Fruit fly (Drosophila melanogaster) whole organism, embryonic: ENCODE results near the gene dsx.

Experiments
- BEAF-32 ChIP-seq: fragments of 200-800 bp; sonication (Bioruptor generic); optimal IDR thresholded peaks from 3 replicates; lab custom pipeline; 2017; ENCODE audit warnings: missing biosample characterization, missing genetic modification characterization, mild to moderate bottlenecking, moderate library complexity, missing genetic modification reagents
- Bdp1 ChIP-seq: fragments of 200-800 bp; sonication (Bioruptor generic); optimal IDR thresholded peaks from 3 replicates; lab custom pipeline; 2016; ENCODE audit warnings: missing biosample characterization, missing genetic modification characterization
- CG10209 ChIP-seq: fragments of 200-800 bp; sonication (Bioruptor generic); optimal IDR thresholded peaks from 3 replicates; lab custom pipeline; 2017; ENCODE audit warnings: missing biosample characterization, mild to moderate bottlenecking, missing genetic modification characterization, missing genetic modification reagents
- CG1024 ChIP-seq: fragments of 200-800 bp; sonication (Bioruptor generic); IDR thresholded peaks from 2 replicates; pipeline ENCODE4 v1.3.6; 2022; ENCODE audit warnings: missing biosample characterization, missing genetic modification characterization
- CG13424 ChIP-seq: fragments of 200-800 bp; sonication (Bioruptor generic); optimal IDR thresholded peaks from 2 replicates; lab custom pipeline; 2019; ENCODE audit warnings: missing biosample characterization, mild to moderate bottlenecking, missing genetic modification characterization, moderate library complexity
- CG13775 ChIP-seq: fragments of 200-800 bp; sonication (Bioruptor generic); optimal IDR thresholded peaks from 3 replicates; lab custom pipeline; 2017; ENCODE audit warnings: missing biosample characterization, mild to moderate bottlenecking, missing genetic modification characterization
- CG16815 ChIP-seq: fragments of 200-800 bp; sonication (Bioruptor generic); optimal IDR thresholded peaks from 3 replicates; lab custom pipeline; 2017; ENCODE audit warnings: missing biosample characterization, mild to moderate bottlenecking, missing genetic modification characterization
- CG1832 ChIP-seq: fragments of 200-800 bp; sonication (Bioruptor generic); optimal IDR thresholded peaks from 2 replicates; lab custom pipeline; 2017; ENCODE audit warnings: missing biosample characterization, mild to moderate bottlenecking, missing genetic modification characterization, inconsistent platforms
- CG2678 ChIP-seq: fragments of 200-800 bp; sonication (Bioruptor generic); optimal IDR thresholded peaks from 3 replicates; lab custom pipeline; 2019; ENCODE audit warnings: missing biosample characterization, mild to moderate bottlenecking, missing genetic modification characterization, moderate library complexity
- CG31224 ChIP-seq: fragments of 200-800 bp; sonication (Bioruptor generic); IDR thresholded peaks from 2 replicates; pipeline ENCODE4 v1.3.6; 2022; ENCODE audit warnings: missing biosample characterization, missing genetic modification characterization
- CG3995 ChIP-seq: fragments of 200-800 bp; sonication (Bioruptor generic); optimal IDR thresholded peaks from 3 replicates; lab custom pipeline; 2016; ENCODE audit warnings: missing biosample characterization, missing genetic modification characterization
- CG5245 ChIP-seq: fragments of 200-800 bp; sonication (Bioruptor generic); optimal IDR thresholded peaks from 3 replicates; lab custom pipeline; 2016; ENCODE audit warnings: missing biosample characterization, missing genetic modification characterization
- CG5953 ChIP-seq: fragments of 200-800 bp; sonication (Bioruptor generic); IDR thresholded peaks from 2 replicates; pipeline ENCODE4 v1.3.6; 2022; ENCODE audit warnings: missing biosample characterization, missing genetic modification characterization
- CG9609 ChIP-seq: fragments of 200-800 bp; sonication (Bioruptor generic); optimal IDR thresholded peaks from 3 replicates; lab custom pipeline; 2016; ENCODE audit warnings: missing biosample characterization, missing genetic modification characterization
- CG9797 ChIP-seq: fragments of 200-800 bp; sonication (Bioruptor generic); optimal IDR thresholded peaks from 3 replicates; lab custom pipeline; 2018; ENCODE audit warnings: missing biosample characterization, mild to moderate bottlenecking, missing genetic modification characterization
- CG9817 ChIP-seq: fragments of 200-800 bp; sonication (Bioruptor generic); optimal IDR thresholded peaks from 2 replicates; lab custom pipeline; 2018; ENCODE audit warnings: missing biosample characterization, mild to moderate bottlenecking, missing genetic modification characterization, moderate library complexity
- Chrac-16 ChIP-seq: fragments of 200-800 bp; sonication (Bioruptor generic); optimal IDR thresholded peaks from 3 replicates; lab custom pipeline; 2016; ENCODE audit warnings: missing biosample characterization, missing genetic modification characterization
- D ChIP-seq, 2 experiments: fragments of 200-800 bp in 1 of 2; fragments of >200 bp in 1 of 2; sonication (Bioruptor generic) in 1 of 2; optimal IDR thresholded peaks; 2 replicates in 1 of 2; 3 replicates in 1 of 2; lab custom pipeline; 2017; ENCODE audit warnings: mild to moderate bottlenecking in 1 of 2, missing biosample characterization in 1 of 2, missing genetic modification characterization in 1 of 2, missing genetic modification reagents in 1 of 2
- Dbx ChIP-seq: fragments of 200-800 bp; sonication (Bioruptor generic); IDR thresholded peaks from 3 replicates; pipeline ENCODE4 v1.3.6; 2022; ENCODE audit warnings: missing biosample characterization, missing genetic modification characterization
- Fer3 ChIP-seq: fragments of 200-800 bp; sonication (Bioruptor generic); optimal IDR thresholded peaks from 2 replicates; lab custom pipeline; 2018; ENCODE audit warnings: missing biosample characterization, mild to moderate bottlenecking, missing genetic modification characterization, moderate library complexity
- H15 ChIP-seq: fragments of 200-800 bp; sonication (Bioruptor generic); IDR thresholded peaks from 3 replicates; pipeline ENCODE4 v1.3.6; 2022; ENCODE audit warnings: missing biosample characterization, missing genetic modification characterization
- Hr3 ChIP-seq: fragments of 200-800 bp; sonication (Bioruptor generic); optimal IDR thresholded peaks from 3 replicates; lab custom pipeline; 2016; ENCODE audit warnings: missing biosample characterization, missing genetic modification characterization
- Mrtf ChIP-seq: fragments of 200-800 bp; sonication (Bioruptor generic); IDR thresholded peaks from 3 replicates; pipeline ENCODE4 v1.3.6; 2022; ENCODE audit warnings: missing biosample characterization, missing genetic modification characterization
- Nf-YB ChIP-seq: fragments of 200-800 bp; sonication (Bioruptor generic); optimal IDR thresholded peaks from 3 replicates; lab custom pipeline; 2019; ENCODE audit warnings: missing biosample characterization, mild to moderate bottlenecking, missing genetic modification characterization, moderate library complexity
- Nf-YC ChIP-seq: fragments of 200-800 bp; optimal IDR thresholded peaks from 3 replicates; lab custom pipeline; 2019; ENCODE audit warnings: missing biosample characterization, mild to moderate bottlenecking, missing genetic modification characterization, moderate library complexity
- NfI ChIP-seq: fragments of 200-800 bp; sonication (Bioruptor generic); optimal IDR thresholded peaks from 3 replicates; lab custom pipeline; 2018; ENCODE audit warnings: missing biosample characterization, mild to moderate bottlenecking, missing genetic modification characterization, moderate library complexity
- Optix ChIP-seq: fragments of 200-800 bp; sonication (Bioruptor generic); IDR thresholded peaks from 3 replicates; pipeline ENCODE4 v1.3.6; 2022; ENCODE audit warnings: missing biosample characterization, missing genetic modification characterization
- Ptx1 ChIP-seq: fragments of 200-800 bp; sonication (Bioruptor generic); IDR thresholded peaks from 2 replicates; pipeline ENCODE4 v1.3.6; 2022; ENCODE audit warnings: missing biosample characterization, missing genetic modification characterization
- Taf1 ChIP-seq: fragments of 200-800 bp; sonication (Bioruptor generic); IDR thresholded peaks from 2 replicates; pipeline ENCODE4 v1.3.6; 2022; ENCODE audit warnings: missing biosample characterization, missing genetic modification characterization
- abd-A ChIP-seq: fragments of 200-800 bp; sonication (Bioruptor generic); optimal IDR thresholded peaks from 3 replicates; lab custom pipeline; 2019; ENCODE audit warnings: missing biosample characterization, mild to moderate bottlenecking, missing genetic modification characterization, moderate library complexity
- bbx ChIP-seq: fragments of 200-800 bp; sonication (Bioruptor generic); IDR thresholded peaks from 2 replicates; pipeline ENCODE4 v1.3.6; 2022; ENCODE audit warnings: missing biosample characterization, missing genetic modification characterization; ENCODE audit not compliant: partially characterized antibody
- bcd ChIP-seq: fragments of 200-800 bp; sonication (Bioruptor generic); optimal IDR thresholded peaks from 2 replicates; lab custom pipeline; 2017; ENCODE audit warnings: missing biosample characterization, mild to moderate bottlenecking, missing genetic modification characterization
- ci ChIP-seq: fragments of 200-800 bp; sonication (Bioruptor generic); IDR thresholded peaks from 3 replicates; pipeline ENCODE4 v1.3.6; 2022; ENCODE audit warnings: missing biosample characterization, missing genetic modification characterization
- ftz-f1 ChIP-seq: fragments of 200-800 bp; sonication (Bioruptor generic); optimal IDR thresholded peaks from 2 replicates; lab custom pipeline; 2016; ENCODE audit warnings: missing biosample characterization, missing genetic modification characterization
- fu2 ChIP-seq: fragments of 200-800 bp; sonication (Bioruptor generic); optimal IDR thresholded peaks from 2 replicates; lab custom pipeline; 2016; ENCODE audit warnings: missing biosample characterization, missing genetic modification characterization
- gcm ChIP-seq: fragments of 200-800 bp; sonication (Bioruptor generic); optimal IDR thresholded peaks from 2 replicates; lab custom pipeline; 2019; ENCODE audit warnings: missing biosample characterization, mild to moderate bottlenecking, missing genetic modification characterization, moderate library complexity
- gsb ChIP-seq: fragments of 200-800 bp; sonication (Bioruptor generic); IDR thresholded peaks from 2 replicates; pipeline ENCODE4 v1.3.6; 2022; ENCODE audit warnings: missing biosample characterization, missing genetic modification characterization
- kay ChIP-seq: fragments of 200-800 bp; sonication (Bioruptor generic); optimal IDR thresholded peaks from 2 replicates; lab custom pipeline; 2016; ENCODE audit warnings: missing biosample characterization, missing genetic modification characterization
- nerfin-2 ChIP-seq: fragments of 200-800 bp; sonication (Bioruptor generic); IDR thresholded peaks from 2 replicates; pipeline ENCODE4 v1.3.6; 2022; ENCODE audit warnings: missing biosample characterization, missing genetic modification characterization; ENCODE audit not compliant: partially characterized antibody
- nmo ChIP-seq: fragments of 200-800 bp; sonication (Bioruptor generic); optimal IDR thresholded peaks from 2 replicates; lab custom pipeline; 2018; ENCODE audit warnings: missing biosample characterization, mild to moderate bottlenecking, missing genetic modification characterization, moderate library complexity
- pum ChIP-seq: fragments of 200-800 bp; sonication (Bioruptor generic); optimal IDR thresholded peaks from 2 replicates; lab custom pipeline; 2016; ENCODE audit warnings: missing biosample characterization, missing genetic modification characterization
- sisA ChIP-seq: fragments of 200-800 bp; sonication (Bioruptor generic); IDR thresholded peaks from 2 replicates; pipeline ENCODE4 v1.3.6; 2022; ENCODE audit warnings: missing biosample characterization, missing genetic modification characterization
- slbo ChIP-seq: fragments of 200-800 bp; sonication (Bioruptor generic); IDR thresholded peaks from 2 replicates; pipeline ENCODE4 v1.3.6; 2022; ENCODE audit warnings: missing biosample characterization, missing genetic modification characterization
- stc ChIP-seq: fragments of 200-800 bp; sonication (Bioruptor generic); IDR thresholded peaks from 2 replicates; pipeline ENCODE4 v1.3.6; 2022; ENCODE audit warnings: missing biosample characterization, missing genetic modification characterization
- tna ChIP-seq: fragments of 200-800 bp; sonication (Bioruptor generic); IDR thresholded peaks from 2 replicates; pipeline ENCODE4 v1.3.6; 2022; ENCODE audit warnings: missing biosample characterization, missing genetic modification characterization; ENCODE audit not compliant: partially characterized antibody
- trh ChIP-seq: fragments of 200-800 bp; sonication (Bioruptor generic); optimal IDR thresholded peaks from 2 replicates; lab custom pipeline; 2016; ENCODE audit warnings: missing biosample characterization, missing genetic modification characterization
- wek ChIP-seq: fragments of 200-800 bp; sonication (Bioruptor generic); optimal IDR thresholded peaks from 3 replicates; lab custom pipeline; 2018; ENCODE audit warnings: missing biosample characterization, mild to moderate bottlenecking, missing genetic modification characterization, moderate library complexity

The dsx gene

DNA sequence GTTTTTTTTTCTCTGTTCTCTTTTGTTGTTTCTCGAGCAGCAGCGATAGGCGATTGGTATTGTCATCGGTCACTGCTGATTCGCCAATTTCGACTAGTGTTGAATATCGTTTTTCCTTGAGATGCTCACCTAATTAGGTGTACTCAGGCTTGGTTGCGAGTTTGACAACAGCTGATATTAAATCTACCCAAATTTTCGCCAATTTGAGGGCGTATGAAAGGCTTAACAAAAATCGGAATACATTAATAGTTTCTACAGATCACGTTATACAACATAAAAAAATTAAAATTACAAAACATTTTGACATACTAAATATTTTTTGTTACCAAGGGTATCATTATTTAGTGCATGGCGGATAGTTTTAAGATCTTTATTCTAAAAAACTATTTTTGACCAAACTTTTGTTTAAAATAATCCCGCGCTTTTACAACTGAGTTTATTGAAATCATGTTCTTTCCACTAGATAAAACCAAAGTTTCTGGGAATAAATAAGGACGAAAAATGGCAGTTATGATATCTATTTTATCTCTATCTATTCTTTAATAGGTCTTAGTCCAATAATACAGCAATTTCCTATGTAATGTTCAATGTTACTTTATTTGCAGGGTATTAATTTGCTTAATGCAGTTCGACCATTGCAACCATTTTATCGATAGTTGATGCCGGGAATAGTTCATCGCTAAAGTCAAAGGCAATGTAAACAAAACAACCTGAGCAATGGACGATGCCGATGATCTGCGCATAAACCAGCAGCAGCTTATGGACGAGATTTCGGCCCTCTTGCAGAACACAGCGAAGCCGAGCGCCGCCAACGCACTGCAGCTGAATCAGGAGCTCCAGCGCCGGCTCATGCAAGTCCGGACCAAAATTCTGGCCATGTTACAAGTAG is 46.2 kb upstream of the dsx start, which contains the start of the genes CG10435 and Pbp95 (continued):
- TF ChIP-seq ci (GFP tag; lab: Robert Waterston, UW) = peak; percentile 68
- TF ChIP-seq Nf-YB (GFP tag; lab: Kevin White, UChicago) = no peak
- no peak for TF ChIP-seq CG2678
- peak; percentile 68 for TF ChIP-seq bbx
- peak; percentile 25 for TF ChIP-seq CG13424 (tag; lab: Kevin White, UChicago)
- peak; percentile 74 for TF ChIP-seq BEAF-32
- 0 out of 3 replicates have a peak, but pooled peaks have one; percentile 45 for TF ChIP-seq Mrtf (GFP tag; lab: Robert Waterston, UW)
- TF ChIP-seq Dbx (GFP tag; lab: Robert Waterston, UW) = peak; percentile 67; the same call in 1 of the 3 replicates
- TF ChIP-seq CG31224 = peak; percentile 38; the same call in 1 of the 2 replicates
- TF ChIP-seq NfI = peak; percentile 51
- peak; percentile 44 for TF ChIP-seq Taf1 (GFP tag; lab: Robert Waterston, UW)
- TF ChIP-seq Ptx1 = peak; percentile 38
- TF ChIP-seq nmo = peak; percentile 60
- TF ChIP-seq CG9817 = peak; percentile 42
- peak; percentile 29 for TF ChIP-seq pum (GFP tag; lab: Kevin White, UChicago)
- TF ChIP-seq H15 (GFP tag; lab: Robert Waterston, UW) = peak; percentile 35; the same call in 1 of the 3 replicates
- peak; percentile 83 for TF ChIP-seq Nf-YC
- TF ChIP-seq CG9797 (GFP tag; lab: Kevin White, UChicago) = no peak
- no peak for TF ChIP-seq trh (GFP tag; lab: Kevin White, UChicago)
- no peak for TF ChIP-seq CG10209 (GFP tag; lab: Kevin White, UChicago)
- TF ChIP-seq nerfin-2 (GFP tag; lab: Robert Waterston, UW) = 0 out of 2 replicates have a peak, but pooled peaks have one; percentile 32
- peak; percentile 78 for TF ChIP-seq slbo (GFP tag; lab: Robert Waterston, UW)
- TF ChIP-seq Bdp1 (GFP tag; lab: Kevin White, UChicago) = no peak
- TF ChIP-seq tna (GFP tag; lab: Robert Waterston, UW) = peak; percentile 54
- peak; percentile 21 for TF ChIP-seq Fer3
- peak; percentile 42 for TF ChIP-seq Chrac-16 (GFP tag; lab: Kevin White, UChicago)
- TF ChIP-seq fu2 (GFP tag; lab: Kevin White, UChicago) = peak; percentile 40
- TF ChIP-seq bcd (GFP tag; lab: Kevin White, UChicago) = peak; percentile 48
- TF ChIP-seq abd-A = no peak
- TF ChIP-seq Hr3 (GFP tag; lab: Kevin White, UChicago) = peak; percentile 49
- TF ChIP-seq CG5245 (GFP tag; lab: Kevin White, UChicago) = no peak
- 0 out of 2 replicates have a peak, but pooled peaks have one; percentile 39 for TF ChIP-seq CG1024 (GFP tag; lab: Robert Waterston, UW)
- TF ChIP-seq gsb (GFP tag; lab: Robert Waterston, UW) = 0 out of 2 replicates have a peak, but pooled peaks have one; percentile 20
- peak; percentile 88 for TF ChIP-seq wek (GFP tag; lab: Kevin White, UChicago)
- no peak for TF ChIP-seq ftz-f1 (GFP tag; lab: Kevin White, UChicago)
- peak; percentile 57 for TF ChIP-seq CG3995 (GFP tag; lab: Kevin White, UChicago)
- TF ChIP-seq gcm (GFP tag; lab: Kevin White, UChicago) = no peak
- TF ChIP-seq CG1832 (GFP tag; lab: Kevin White, UChicago) = no peak
- peak; percentile 38 for TF ChIP-seq CG9609 (GFP tag; lab: Kevin White, UChicago)
- TF ChIP-seq Optix = peak; percentile 5; the same call in 1 of the 3 replicates
- no peak for TF ChIP-seq kay
- peak; percentile 55 for TF ChIP-seq sisA (GFP tag; lab: Robert Waterston, UW)
- peak; percentile 80 for TF ChIP-seq D (optimal IDR thresholded peaks at IDR 0.05; lab: Kevin White, UChicago)
- peak; percentile 28 for TF ChIP-seq D (GFP tag; optimal IDR thresholded peaks at IDR 0.05; lab: Kevin White, UChicago)
- peak; percentile 41 for TF ChIP-seq CG16815 (GFP tag; lab: Kevin White, UChicago)
- TF ChIP-seq stc (GFP tag; lab: Robert Waterston, UW) = 0 out of 2 replicates have a peak, but pooled peaks have one; percentile 38
- TF ChIP-seq CG5953 (GFP tag; lab: Robert Waterston, UW) = 0 out of 2 replicates have a peak, but pooled peaks have one; percentile 33
- peak; percentile 56 for TF ChIP-seq CG13775
